Worm (Caenorhabditis elegans): ENCODE results near the gene hog-1.

hog-1 gene

DNA sequence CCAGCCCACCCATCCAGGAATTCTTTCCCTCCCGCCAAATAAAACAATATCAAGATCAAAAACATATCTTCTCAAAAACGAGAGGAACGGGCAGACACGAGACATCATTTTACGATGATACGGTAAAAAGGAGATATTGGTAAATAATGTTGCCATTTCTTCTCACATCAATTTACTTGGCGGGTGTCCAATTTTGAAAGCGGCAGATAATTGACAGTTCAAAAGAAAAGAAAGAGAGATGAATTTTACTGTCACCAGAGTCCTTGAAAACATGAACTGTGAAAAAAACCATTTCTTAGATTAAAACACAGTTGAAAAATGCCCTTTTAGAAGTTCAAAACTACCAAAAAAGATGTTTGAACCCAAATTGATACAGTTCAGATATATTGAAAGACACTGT lies 43.4 kb downstream of the hog-1 start:
- TF ChIP-seq elt-3 (tag; optimal IDR thresholded peaks at IDR 0.05) (no peak), unc-62 (GFP tag; optimal IDR thresholded peaks at IDR 0.05) (peak; percentile 15)

DNA sequence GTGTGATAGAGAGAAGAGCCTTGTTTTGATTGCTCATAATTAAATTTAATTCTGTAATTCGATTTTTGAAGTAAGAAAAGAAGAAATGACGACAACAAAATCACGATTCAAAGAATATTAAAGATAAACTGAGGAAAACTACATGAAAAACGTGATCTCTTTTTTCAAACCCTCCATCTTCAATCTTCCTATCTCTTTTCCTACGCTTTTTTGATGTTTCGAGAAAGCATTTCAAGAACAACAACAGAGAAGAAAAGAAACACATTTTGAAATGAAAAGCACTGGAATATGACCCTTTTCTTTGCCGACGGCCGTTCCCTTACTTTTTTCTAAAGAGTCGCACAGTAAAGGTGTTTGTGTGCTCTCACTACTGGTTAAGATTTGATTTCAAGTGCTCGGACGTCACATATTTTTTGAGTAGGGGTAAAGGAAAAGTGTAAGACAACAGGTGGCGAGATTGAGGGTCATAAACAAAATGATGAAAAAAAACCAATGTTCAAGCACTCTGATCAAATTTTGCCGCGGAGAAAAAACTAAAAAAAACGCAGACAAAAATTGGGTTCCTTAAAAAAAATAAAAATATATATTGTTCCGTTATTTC lies 48.1 kb downstream of the hog-1 start, which contains the start of gene F13D11.3:
Gene F13D11.3, minus strand, starts transcription at position 51 of the 601 bp plus-strand sequence.
- TF ChIP-seq blmp-1 (tag; optimal IDR thresholded peaks at IDR 0.05): no peak
- TF ChIP-seq hlh-1 (tag; optimal IDR thresholded peaks at IDR 0.05): peak; percentile 77

DNA sequence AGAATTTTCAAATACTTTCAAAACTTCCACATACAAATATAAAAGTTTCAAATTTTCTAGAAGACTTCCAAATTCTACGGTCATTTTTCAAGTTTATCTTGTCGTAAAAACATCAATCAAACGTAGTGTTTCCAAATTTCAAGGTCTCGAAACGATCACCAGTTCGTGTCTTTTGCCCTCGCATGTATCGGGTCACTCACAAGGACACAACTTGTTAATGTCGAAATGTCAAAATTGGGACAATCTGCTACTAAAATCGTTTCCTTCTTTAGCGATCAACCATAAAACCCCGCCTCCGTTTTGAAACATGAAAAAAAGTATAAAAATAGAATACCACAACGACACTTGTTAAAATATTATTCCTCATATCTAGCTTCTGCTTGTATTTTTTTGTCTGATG lies 50.6 kb downstream of the hog-1 start:
- no peak for TF ChIP-seq zip-8 (tag; optimal IDR thresholded peaks at IDR 0.05)
- no peak for TF ChIP-seq ham-2 (GFP tag; optimal IDR thresholded peaks at IDR 0.05)
- no peak for TF ChIP-seq hlh-1 (tag; optimal IDR thresholded peaks at IDR 0.05)
- no peak for TF ChIP-seq mls-2 (tag; optimal IDR thresholded peaks at IDR 0.05)
- TF ChIP-seq mab-5 (tag; optimal IDR thresholded peaks at IDR 0.05): no peak
- TF ChIP-seq pha-4 (tag; optimal IDR thresholded peaks at IDR 0.05): no peak
- TF ChIP-seq mep-1 (tag; optimal IDR thresholded peaks at IDR 0.05): no peak
- TF ChIP-seq ztf-11 (tag; optimal IDR thresholded peaks at IDR 0.05): no peak
- TF ChIP-seq ces-1 (GFP tag; optimal IDR thresholded peaks at IDR 0.05): no peak
- no peak for TF ChIP-seq flh-1 (GFP tag; optimal IDR thresholded peaks at IDR 0.05)
- TF ChIP-seq nhr-76 (tag; optimal IDR thresholded peaks at IDR 0.05): no peak
- no peak for TF ChIP-seq elt-1 (tag; optimal IDR thresholded peaks at IDR 0.05; ENCODE audit: borderline replicate concordance, insufficient read depth)
- TF ChIP-seq ceh-39 (tag; optimal IDR thresholded peaks at IDR 0.05): no peak
- no peak for TF ChIP-seq nhr-237 (tag; optimal IDR thresholded peaks at IDR 0.05)
- TF ChIP-seq nhr-28 (tag; optimal IDR thresholded peaks at IDR 0.05): no peak
- TF ChIP-seq tbx-8 (GFP tag; optimal IDR thresholded peaks at IDR 0.05): no peak
- no peak for TF ChIP-seq lsy-2 (tag; optimal IDR thresholded peaks at IDR 0.05)

DNA sequence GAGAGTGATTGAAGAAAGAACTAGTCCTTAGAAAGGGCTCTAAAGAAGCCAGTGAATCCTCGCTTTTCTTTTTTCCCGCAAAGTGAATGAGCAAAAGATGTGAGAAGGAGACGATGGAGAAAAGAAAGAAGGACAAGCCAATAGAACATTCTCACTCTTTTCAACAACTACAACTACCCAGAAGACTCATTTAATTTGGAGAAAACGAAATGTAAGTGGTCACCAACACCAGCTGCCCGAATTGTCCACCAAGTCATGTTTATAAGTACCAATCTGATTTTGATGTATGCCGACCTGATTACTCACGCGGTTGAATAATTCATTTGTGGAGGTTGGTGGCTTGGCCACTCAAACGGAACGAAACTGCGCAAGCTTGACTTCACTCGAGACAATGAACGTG lies 51.5 kb downstream of the hog-1 start:
- no peak for TF ChIP-seq hlh-1 (tag; optimal IDR thresholded peaks at IDR 0.05)
- no peak for TF ChIP-seq drap-1 (GFP tag; optimal IDR thresholded peaks at IDR 0.05)
- TF ChIP-seq M03D4.4 (tag; optimal IDR thresholded peaks at IDR 0.05): no peak
- TF ChIP-seq mls-2 (tag; optimal IDR thresholded peaks at IDR 0.05): no peak
- TF ChIP-seq ces-1 (GFP tag; optimal IDR thresholded peaks at IDR 0.05): peak; percentile 92
- no peak for TF ChIP-seq lin-13 (tag; optimal IDR thresholded peaks at IDR 0.05)
- TF ChIP-seq elt-1 (tag; optimal IDR thresholded peaks at IDR 0.05; ENCODE audit: borderline replicate concordance, insufficient read depth): no peak
